Worm (Caenorhabditis elegans): Measurements from ENCODE around the gene Y111B2A.12.

DNA sequence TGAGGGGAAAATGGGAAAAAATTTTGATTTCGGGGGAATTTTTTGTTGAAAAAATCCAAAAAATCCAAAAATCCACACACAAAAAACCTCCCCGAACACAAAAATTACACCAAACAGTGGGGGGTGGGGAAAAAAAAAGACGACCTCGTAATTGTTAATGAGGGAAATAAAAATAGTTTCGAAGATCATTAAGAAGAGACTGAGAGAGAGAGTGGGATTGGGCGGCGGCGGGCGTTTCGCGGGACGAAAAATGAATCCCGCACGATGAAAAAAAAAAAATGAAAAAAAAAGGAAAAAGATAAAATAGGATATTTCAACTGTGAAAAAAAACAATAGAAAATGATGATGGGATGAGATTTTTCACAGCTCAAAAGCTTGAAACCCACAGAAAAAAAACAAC, 9.4 kb upstream of the Y111B2A.12 start, which contains the start of gene gldi-8:
- TF ChIP-seq madf-9 (GFP tag; conservative IDR thresholded peaks at IDR 0.05) (no peak), Y5F2A.4 (GFP tag; optimal IDR thresholded peaks at IDR 0.05) (no peak), T20F7.1 (GFP tag; optimal IDR thresholded peaks at IDR 0.05) (no peak), cey-2 (tag; optimal IDR thresholded peaks at IDR 0.05; ENCODE audit: borderline replicate concordance, insufficient read depth) (no peak), nhr-10 (tag; optimal IDR thresholded peaks at IDR 0.05) (no peak)

All from whole organism, L4 larva.